Fruit fly (Drosophila melanogaster) whole organism, embryonic: ENCODE measurements around the gene CG11726.
A peak's percentile ranks its signal among the peaks of the same experiment; 100 is the strongest.

Experiments used
- Abd-B ChIP-seq: fragments of 200-800 bp; sonication (Bioruptor generic); optimal IDR thresholded peaks from 2 replicates; lab custom pipeline; 2018; ENCODE audit warnings: missing biosample characterization, mild to moderate bottlenecking, missing genetic modification characterization, moderate library complexity
- Antp ChIP-seq: fragments of 200-800 bp; sonication (Bioruptor generic); optimal IDR thresholded peaks from 3 replicates; lab custom pipeline; 2016; ENCODE audit warnings: missing biosample characterization, missing genetic modification characterization
- CG10462 ChIP-seq: fragments of 200-800 bp; sonication (Bioruptor generic); optimal IDR thresholded peaks from 2 replicates; lab custom pipeline; 2016; ENCODE audit warnings: missing biosample characterization, missing genetic modification characterization
- CG10979 ChIP-seq: fragments of 200-800 bp; sonication (Bioruptor generic); optimal IDR thresholded peaks from 2 replicates; lab custom pipeline; 2018; ENCODE audit warnings: missing biosample characterization, mild to moderate bottlenecking, missing genetic modification characterization, moderate library complexity
- CG11456 ChIP-seq: fragments of 200-800 bp; sonication (Bioruptor generic); IDR thresholded peaks from 3 replicates; pipeline ENCODE4 v1.3.6; 2022; ENCODE audit warnings: missing biosample characterization, missing genetic modification characterization
- CG11504 ChIP-seq: fragments of 200-800 bp; sonication (Bioruptor generic); optimal IDR thresholded peaks from 3 replicates; lab custom pipeline; 2019; ENCODE audit warnings: missing biosample characterization, mild to moderate bottlenecking, missing genetic modification characterization, moderate library complexity
- CG12104 ChIP-seq: fragments of 200-800 bp; sonication (Bioruptor generic); optimal IDR thresholded peaks from 3 replicates; lab custom pipeline; 2016; ENCODE audit warnings: missing biosample characterization, missing genetic modification characterization
- CG13287 ChIP-seq: fragments of 200-800 bp; sonication (Bioruptor generic); IDR thresholded peaks from 2 replicates; pipeline ENCODE4 v1.3.6; 2022; ENCODE audit warnings: missing biosample characterization, missing genetic modification characterization; ENCODE audit not compliant: partially characterized antibody
- CG13296 ChIP-seq: fragments of 200-800 bp; sonication (Bioruptor generic); optimal IDR thresholded peaks from 3 replicates; lab custom pipeline; 2018; ENCODE audit warnings: missing biosample characterization, mild to moderate bottlenecking, missing genetic modification characterization
- CG14050 ChIP-seq: fragments of 200-800 bp; sonication (Bioruptor generic); IDR thresholded peaks from 3 replicates; pipeline ENCODE4 v1.3.6; 2022; ENCODE audit warnings: missing biosample characterization, missing genetic modification characterization
- CG14667 ChIP-seq: fragments of 200-800 bp; sonication (Bioruptor generic); IDR thresholded peaks from 2 replicates; pipeline ENCODE4 v1.3.6; 2022; ENCODE audit warnings: missing biosample characterization, missing genetic modification characterization
- CG15514 ChIP-seq: fragments of 200-800 bp; sonication (Bioruptor generic); optimal IDR thresholded peaks from 3 replicates; lab custom pipeline; 2017; ENCODE audit warnings: missing biosample characterization, missing genetic modification characterization, mild to moderate bottlenecking, moderate library complexity, missing genetic modification reagents
- CG1603 ChIP-seq: fragments of 200-800 bp; sonication (Bioruptor generic); optimal IDR thresholded peaks from 2 replicates; lab custom pipeline; 2019; ENCODE audit warnings: missing biosample characterization, mild to moderate bottlenecking, missing genetic modification characterization, moderate library complexity
- CG16813 ChIP-seq: fragments of 200-800 bp; sonication (Bioruptor generic); IDR thresholded peaks from 3 replicates; pipeline ENCODE4 v1.3.6; 2022; ENCODE audit warnings: missing biosample characterization, missing genetic modification characterization; ENCODE audit not compliant: partially characterized antibody
- CG18011 ChIP-seq: fragments of 200-800 bp; sonication (Bioruptor generic); optimal IDR thresholded peaks from 2 replicates; lab custom pipeline; 2017; ENCODE audit warnings: missing biosample characterization, missing genetic modification characterization, mild to moderate bottlenecking, moderate library complexity, missing genotype
- CG18476 ChIP-seq: fragments of 200-800 bp; sonication (Bioruptor generic); optimal IDR thresholded peaks from 2 replicates; lab custom pipeline; 2016; ENCODE audit warnings: missing biosample characterization, mild to moderate bottlenecking, missing genetic modification characterization
- CG2678 ChIP-seq: fragments of 200-800 bp; sonication (Bioruptor generic); optimal IDR thresholded peaks from 3 replicates; lab custom pipeline; 2019; ENCODE audit warnings: missing biosample characterization, mild to moderate bottlenecking, missing genetic modification characterization, moderate library complexity
- CG31224 ChIP-seq: fragments of 200-800 bp; sonication (Bioruptor generic); IDR thresholded peaks from 2 replicates; pipeline ENCODE4 v1.3.6; 2022; ENCODE audit warnings: missing biosample characterization, missing genetic modification characterization
- CG33213 ChIP-seq: fragments of 200-800 bp; sonication (Bioruptor generic); optimal IDR thresholded peaks from 3 replicates; lab custom pipeline; 2016; ENCODE audit warnings: missing biosample characterization, missing genetic modification characterization
- CG42726 ChIP-seq: fragments of 200-800 bp; sonication (Bioruptor generic); IDR thresholded peaks from 2 replicates; pipeline ENCODE4 v1.3.6; 2022; ENCODE audit warnings: missing biosample characterization, missing genetic modification characterization; ENCODE audit not compliant: partially characterized antibody
- CG6854 ChIP-seq: fragments of 200-800 bp; sonication (Bioruptor generic); optimal IDR thresholded peaks from 3 replicates; lab custom pipeline; 2017; ENCODE audit warnings: missing biosample characterization, mild to moderate bottlenecking, missing genetic modification characterization
- CG7357 ChIP-seq: fragments of 200-800 bp; sonication (Bioruptor generic); IDR thresholded peaks from 3 replicates; pipeline ENCODE4 v1.3.6; 2022; ENCODE audit warnings: missing biosample characterization, missing genetic modification characterization
- CG8281 ChIP-seq: fragments of 200-800 bp; sonication (Bioruptor generic); optimal IDR thresholded peaks from 2 replicates; lab custom pipeline; 2018; ENCODE audit warnings: missing biosample characterization, mild to moderate bottlenecking, missing genetic modification characterization, moderate library complexity
- CrebB ChIP-seq: fragments of 200-800 bp; sonication (Bioruptor generic); optimal IDR thresholded peaks from 3 replicates; lab custom pipeline; 2018; ENCODE audit warnings: missing biosample characterization, mild to moderate bottlenecking, missing genetic modification characterization
- Dad ChIP-seq: fragments of 200-800 bp; sonication (Bioruptor generic); optimal IDR thresholded peaks from 3 replicates; lab custom pipeline; 2016; ENCODE audit warnings: missing biosample characterization, missing genetic modification characterization
- Dip3 ChIP-seq: fragments of 200-800 bp; sonication (Bioruptor generic); optimal IDR thresholded peaks from 3 replicates; lab custom pipeline; 2016; ENCODE audit warnings: missing biosample characterization, missing genetic modification characterization
- E2f2 ChIP-seq: fragments of 200-800 bp; sonication (Bioruptor generic); IDR thresholded peaks from 2 replicates; pipeline ENCODE4 v1.3.6; 2022; ENCODE audit warnings: missing biosample characterization, missing genetic modification characterization
- Hmr ChIP-seq: fragments of 200-800 bp; sonication (Bioruptor generic); optimal IDR thresholded peaks from 3 replicates; lab custom pipeline; 2017; ENCODE audit warnings: mild to moderate bottlenecking, missing biosample characterization, missing genetic modification reagents, missing genetic modification characterization
- Hr51 ChIP-seq, 2 experiments: fragments of 200-800 bp; sonication (Bioruptor generic); optimal IDR thresholded peaks; 2 replicates in 1 of 2; 3 replicates in 1 of 2; lab custom pipeline; 2016 to 2018; ENCODE audit warnings: missing biosample characterization in 2 of 2, missing genetic modification characterization in 2 of 2, mild to moderate bottlenecking in 1 of 2, moderate library complexity in 1 of 2
- Oli ChIP-seq: fragments of 200-800 bp; sonication (Bioruptor generic); optimal IDR thresholded peaks from 2 replicates; lab custom pipeline; 2018; ENCODE audit warnings: missing biosample characterization, mild to moderate bottlenecking, missing genetic modification characterization, moderate library complexity
- Trl ChIP-seq, 3 experiments: fragments of >200 bp in 2 of 3; fragments of 200-800 bp in 1 of 3; sonication (Bioruptor generic) in 1 of 3; optimal IDR thresholded peaks; 2 replicates in 1 of 3; 3 replicates in 2 of 3; lab custom pipeline; 2016 to 2017; ENCODE audit warnings: missing biosample characterization in 1 of 3, missing genetic modification characterization in 1 of 3
- aop ChIP-seq: fragments of 200-800 bp; sonication (Bioruptor generic); IDR thresholded peaks from 2 replicates; pipeline ENCODE4 v1.3.6; 2022; ENCODE audit warnings: missing biosample characterization, missing genetic modification characterization
- ase ChIP-seq: fragments of 200-800 bp; sonication (Bioruptor generic); IDR thresholded peaks from 3 replicates; pipeline ENCODE4 v1.3.6; 2022; ENCODE audit warnings: missing biosample characterization, missing genetic modification characterization
- bowl ChIP-seq: fragments of 200-800 bp; sonication (Bioruptor generic); IDR thresholded peaks from 2 replicates; pipeline ENCODE4 v1.3.6; 2022; ENCODE audit warnings: missing biosample characterization, missing genetic modification characterization
- dan ChIP-seq: fragments of 200-800 bp; sonication (Bioruptor generic); IDR thresholded peaks from 2 replicates; pipeline ENCODE4 v1.3.6; 2022; ENCODE audit warnings: missing biosample characterization, missing genetic modification characterization
- emc ChIP-seq: fragments of 200-800 bp; sonication (Bioruptor generic); optimal IDR thresholded peaks from 2 replicates; lab custom pipeline; 2016; ENCODE audit warnings: missing biosample characterization, missing genetic modification characterization
- gcm ChIP-seq: fragments of 200-800 bp; sonication (Bioruptor generic); optimal IDR thresholded peaks from 2 replicates; lab custom pipeline; 2019; ENCODE audit warnings: missing biosample characterization, mild to moderate bottlenecking, missing genetic modification characterization, moderate library complexity
- gcm2 ChIP-seq: fragments of 200-800 bp; sonication (Bioruptor generic); optimal IDR thresholded peaks from 2 replicates; lab custom pipeline; 2016; ENCODE audit warnings: missing biosample characterization, missing genetic modification characterization
- jumu ChIP-seq: fragments of 200-800 bp; sonication (Bioruptor generic); optimal IDR thresholded peaks from 3 replicates; lab custom pipeline; 2016; ENCODE audit warnings: missing biosample characterization, missing genetic modification characterization
- mld ChIP-seq: fragments of 200-800 bp; sonication (Bioruptor generic); IDR thresholded peaks from 3 replicates; pipeline ENCODE4 v1.3.6; 2022; ENCODE audit warnings: missing biosample characterization, missing genetic modification characterization; ENCODE audit not compliant: partially characterized antibody
- nau ChIP-seq: fragments of 200-800 bp; sonication (Bioruptor generic); optimal IDR thresholded peaks from 3 replicates; lab custom pipeline; 2017; ENCODE audit warnings: missing biosample characterization, mild to moderate bottlenecking, missing genetic modification characterization, missing genetic modification reagents
- nmo ChIP-seq: fragments of 200-800 bp; sonication (Bioruptor generic); optimal IDR thresholded peaks from 2 replicates; lab custom pipeline; 2018; ENCODE audit warnings: missing biosample characterization, mild to moderate bottlenecking, missing genetic modification characterization, moderate library complexity
- pho ChIP-seq: fragments of 200-800 bp; sonication (Bioruptor generic); optimal IDR thresholded peaks from 2 replicates; lab custom pipeline; 2016; ENCODE audit warnings: missing biosample characterization, missing genetic modification characterization
- seq ChIP-seq: fragments of 200-800 bp; sonication (Bioruptor generic); IDR thresholded peaks from 2 replicates; pipeline ENCODE4 v1.3.6; 2022; ENCODE audit warnings: missing biosample characterization, missing genetic modification characterization
- slou ChIP-seq: fragments of 200-800 bp; sonication (Bioruptor generic); optimal IDR thresholded peaks from 3 replicates; lab custom pipeline; 2016; ENCODE audit warnings: missing biosample characterization, missing genetic modification characterization
- sna ChIP-seq: fragments of 200-800 bp; sonication (Bioruptor generic); IDR thresholded peaks from 2 replicates; pipeline ENCODE4 v1.3.6; 2022; ENCODE audit warnings: missing biosample characterization, missing genetic modification characterization; ENCODE audit not compliant: partially characterized antibody
- sqz ChIP-seq: fragments of 200-800 bp; sonication (Bioruptor generic); optimal IDR thresholded peaks from 3 replicates; lab custom pipeline; 2018; ENCODE audit warnings: missing biosample characterization, mild to moderate bottlenecking, missing genetic modification characterization
- sr ChIP-seq: fragments of 200-800 bp; sonication (Bioruptor generic); IDR thresholded peaks from 3 replicates; pipeline ENCODE4 v1.3.6; 2022; ENCODE audit warnings: missing biosample characterization, missing genetic modification characterization
- vfl ChIP-seq: fragments of 200-800 bp; sonication (Bioruptor generic); optimal IDR thresholded peaks from 2 replicates; lab custom pipeline; 2016; ENCODE audit warnings: missing biosample characterization, missing genetic modification characterization

Gene CG11726

dm6 chr3L:11443474-11444080 lies 49.1 kb downstream of the CG11726 start (continued):
- no peak for TF ChIP-seq CG33213
- no peak for TF ChIP-seq nau
- no peak for TF ChIP-seq CG13296 (GFP tag; lab: Kevin White, UChicago)
- no peak for TF ChIP-seq CG14667 (GFP tag; lab: Robert Waterston, UW)
- TF ChIP-seq CG1603 (tag; lab: Kevin White, UChicago), result no peak
- no peak for TF ChIP-seq Dip3 (GFP tag; lab: Kevin White, UChicago)
- no peak for TF ChIP-seq seq (GFP tag; lab: Robert Waterston, UW)
- no peak for TF ChIP-seq CG42726 (GFP tag; lab: Robert Waterston, UW)
- no peak for TF ChIP-seq Abd-B
- TF ChIP-seq gcm2 (GFP tag; lab: Kevin White, UChicago), result no peak
- TF ChIP-seq CrebB (tag; lab: Kevin White, UChicago), result no peak
- TF ChIP-seq CG18011 (GFP tag; lab: Kevin White, UChicago), result no peak
- no peak for TF ChIP-seq Dad
- peak; percentile 29 for TF ChIP-seq CG10979
- no peak for TF ChIP-seq Trl (optimal IDR thresholded peaks at IDR 0.05; lab: Kevin White, UChicago)
- no peak for TF ChIP-seq Trl (GFP tag; optimal IDR thresholded peaks at IDR 0.05; lab: Kevin White, UChicago)
- TF ChIP-seq nmo (GFP tag; lab: Kevin White, UChicago), result peak; percentile 44
- no peak for TF ChIP-seq Oli (tag; lab: Kevin White, UChicago)
- TF ChIP-seq CG8281 (tag; lab: Kevin White, UChicago), result no peak
- no peak for TF ChIP-seq E2f2 (GFP tag; lab: Robert Waterston, UW)
- TF ChIP-seq emc (GFP tag; lab: Kevin White, UChicago), result no peak
- TF ChIP-seq bowl (GFP tag; lab: Robert Waterston, UW), result no peak
- TF ChIP-seq vfl (GFP tag; lab: Kevin White, UChicago), result no peak
- TF ChIP-seq sna (GFP tag; lab: Robert Waterston, UW), result no peak
- no peak for TF ChIP-seq CG14050
- no peak for TF ChIP-seq aop (GFP tag; lab: Robert Waterston, UW)
- TF ChIP-seq Antp (GFP tag; lab: Kevin White, UChicago), result no peak
- peak; percentile 62 for TF ChIP-seq CG11504 (tag; lab: Kevin White, UChicago)
- TF ChIP-seq CG13287 (GFP tag; lab: Robert Waterston, UW), result no peak
- no peak for TF ChIP-seq CG6854
- no peak for TF ChIP-seq gcm (GFP tag; lab: Kevin White, UChicago)
- no peak for TF ChIP-seq CG18476 (GFP tag; lab: Kevin White, UChicago)
- TF ChIP-seq CG31224 (GFP tag; lab: Robert Waterston, UW), result no peak
- no peak for TF ChIP-seq ase (GFP tag; lab: Robert Waterston, UW)
- TF ChIP-seq CG10462 (GFP tag; lab: Kevin White, UChicago), result no peak
- TF ChIP-seq CG16813 (GFP tag; lab: Robert Waterston, UW), result no peak
- TF ChIP-seq sqz, result no peak
- TF ChIP-seq CG2678 (tag; lab: Kevin White, UChicago), result peak; percentile 65
- no peak for TF ChIP-seq jumu (GFP tag; lab: Kevin White, UChicago)
- no peak for TF ChIP-seq CG12104 (GFP tag; lab: Kevin White, UChicago)
- no peak for TF ChIP-seq mld (GFP tag; lab: Robert Waterston, UW)
- TF ChIP-seq pho, result no peak
- TF ChIP-seq CG15514 (GFP tag; lab: Kevin White, UChicago), result no peak
- TF ChIP-seq Hmr (GFP tag; lab: Kevin White, UChicago), result peak; percentile 2
- TF ChIP-seq sr, result no peak
- no peak for TF ChIP-seq slou
- peak in 1 of 2 experiments; percentile 57 for TF ChIP-seq Hr51 (GFP tag; optimal IDR thresholded peaks at IDR 0.05; lab: Kevin White, UChicago)
- no peak for TF ChIP-seq dan (GFP tag; lab: Robert Waterston, UW)
- TF ChIP-seq CG11456, result 0 out of 3 replicates have a peak, but pooled peaks have one; percentile 57
- TF ChIP-seq CG7357 (GFP tag; lab: Robert Waterston, UW), result no peak
